Worm (Caenorhabditis elegans) whole organism, young adult: ENCODE results near the gene npp-26.
A peak's percentile ranks its signal among the peaks of the same experiment; 100 is the strongest.

Experiments
- B0019.2 ChIP-seq: fragments of 200-800 bp; sonication (Bioruptor generic); conservative IDR thresholded peaks from 2 replicates; pipeline ENCODE4 v1.3.6; 2022; ENCODE audit warnings: missing genetic modification reagents, missing genetic modification characterization, missing compliant biosample characterization
- B0261.1 ChIP-seq: sonication (generic microtip); optimal IDR thresholded peaks from 2 replicates; lab custom pipeline; 2016; ENCODE audit warnings: mild to moderate bottlenecking, missing genetic modification characterization, moderate library complexity, missing compliant biosample characterization
- F10E7.11 ChIP-seq: sonication (generic microtip); optimal IDR thresholded peaks from 2 replicates; lab custom pipeline; 2017; ENCODE audit warnings: mild to moderate bottlenecking, missing genetic modification characterization, moderate library complexity, missing compliant biosample characterization
- F22D6.2 ChIP-seq: sonication (generic microtip); optimal IDR thresholded peaks from 2 replicates; lab custom pipeline; 2016; ENCODE audit warnings: mild to moderate bottlenecking, missing genetic modification characterization, missing compliant biosample characterization
- F23B12.7 ChIP-seq: sonication (generic microtip); optimal IDR thresholded peaks from 2 replicates; lab custom pipeline; 2017; ENCODE audit warnings: missing genetic modification characterization, mild to moderate bottlenecking, missing compliant biosample characterization, antibody characterized with exemption, moderate library complexity; ENCODE audit not compliant: insufficient read depth
- F49E8.2 ChIP-seq: sonication (generic microtip); optimal IDR thresholded peaks from 3 replicates; lab custom pipeline; 2017; ENCODE audit warnings: missing genetic modification characterization, mild to moderate bottlenecking, missing compliant biosample characterization, antibody characterized with exemption, moderate library complexity; ENCODE audit not compliant: insufficient read depth
- F55B11.4 ChIP-seq: sonication (generic microtip); optimal IDR thresholded peaks from 2 replicates; lab custom pipeline; 2016; ENCODE audit warnings: missing compliant biosample characterization, missing genetic modification characterization, borderline replicate concordance; ENCODE audit not compliant: insufficient read depth
- Y67H2A.10 ChIP-seq: fragments of 200-800 bp; sonication (Bioruptor generic); conservative IDR thresholded peaks from 2 replicates; pipeline ENCODE4 v1.3.6; 2022; ENCODE audit warnings: missing genetic modification reagents, missing genetic modification characterization, missing compliant biosample characterization
- ZK185.1 ChIP-seq: sonication (generic microtip); optimal IDR thresholded peaks from 2 replicates; lab custom pipeline; 2016; ENCODE audit warnings: mild to moderate bottlenecking, missing genetic modification characterization, missing compliant biosample characterization; ENCODE audit not compliant: poor library complexity, severe bottlenecking
- aptf-3 ChIP-seq: fragments of 200-800 bp; sonication (Bioruptor generic); IDR thresholded peaks from 2 replicates; pipeline ENCODE4 v1.3.6; 2022; ENCODE audit warnings: missing genetic modification characterization, missing compliant biosample characterization
- attf-5 ChIP-seq: fragments of 200-800 bp; sonication (Bioruptor generic); optimal IDR thresholded peaks from 2 replicates; lab custom pipeline; 2018; ENCODE audit warnings: mild to moderate bottlenecking, missing genetic modification characterization, missing compliant biosample characterization
- attf-6 ChIP-seq: fragments of 200-800 bp; sonication (Bioruptor generic); IDR thresholded peaks from 2 replicates; pipeline ENCODE4 v1.3.6; 2022; ENCODE audit warnings: missing genetic modification reagents, missing genetic modification characterization, missing compliant biosample characterization
- bed-1 ChIP-seq: fragments of 200-800 bp; sonication (Bioruptor generic); IDR thresholded peaks from 2 replicates; pipeline ENCODE4 v1.3.6; 2022; ENCODE audit warnings: missing genetic modification reagents, missing genetic modification characterization, missing compliant biosample characterization
- bed-2 ChIP-seq: fragments of 200-800 bp; sonication (Bioruptor generic); IDR thresholded peaks from 2 replicates; pipeline ENCODE4 v1.3.6; 2022; ENCODE audit warnings: missing genetic modification reagents, missing genetic modification characterization, missing compliant biosample characterization
- ccch-3 ChIP-seq: fragments of 200-800 bp; sonication (Bioruptor generic); optimal IDR thresholded peaks from 2 replicates; lab custom pipeline; 2018; ENCODE audit warnings: mild to moderate bottlenecking, missing genetic modification characterization, missing compliant biosample characterization
- ceh-27 ChIP-seq: fragments of 200-800 bp; sonication (Bioruptor generic); optimal IDR thresholded peaks from 2 replicates; lab custom pipeline; 2018; ENCODE audit warnings: mild to moderate bottlenecking, missing genetic modification characterization, moderate library complexity, missing compliant biosample characterization
- chd-7 ChIP-seq: sonication (generic microtip); optimal IDR thresholded peaks from 2 replicates; lab custom pipeline; 2016; ENCODE audit warnings: mild to moderate bottlenecking, missing genetic modification characterization, moderate library complexity, missing compliant biosample characterization
- dpl-1 ChIP-seq: fragments of 150-350 bp; optimal IDR thresholded peaks from 2 replicates; lab custom pipeline; 2014; ENCODE audit warnings: missing biosample characterization, missing genetic modification reagents, missing genetic modification characterization
- egrh-3 ChIP-seq: fragments of 200-800 bp; sonication (Bioruptor generic); IDR thresholded peaks from 2 replicates; pipeline ENCODE4 v1.3.6; 2022; ENCODE audit warnings: missing genetic modification reagents, missing genetic modification characterization, missing compliant biosample characterization
- ets-4 ChIP-seq: fragments of 200-800 bp; sonication (Bioruptor generic); optimal IDR thresholded peaks from 2 replicates; lab custom pipeline; 2018; ENCODE audit warnings: mild to moderate bottlenecking, missing genetic modification characterization, missing compliant biosample characterization
- him-1 ChIP-seq: sonication (generic microtip); optimal IDR thresholded peaks from 2 replicates; lab custom pipeline; 2016; ENCODE audit warnings: missing genotype, missing genetic modification reagents, missing genetic modification characterization, missing compliant biosample characterization
- hlh-12 ChIP-seq: sonication (generic microtip); optimal IDR thresholded peaks from 2 replicates; lab custom pipeline; 2016; ENCODE audit warnings: missing genetic modification characterization, missing compliant biosample characterization
- hrde-1 ChIP-seq: sonication (generic microtip); optimal IDR thresholded peaks from 2 replicates; lab custom pipeline; 2016; ENCODE audit warnings: missing genetic modification characterization, mild to moderate bottlenecking, missing compliant biosample characterization, moderate library complexity, missing genotype, missing genetic modification reagents, borderline replicate concordance
- let-607 ChIP-seq, 2 experiments: fragments of 200-800 bp in 1 of 2; sonication (Bioruptor generic) in 1 of 2; sonication (generic microtip) in 1 of 2; optimal IDR thresholded peaks; 2 replicates each; lab custom pipeline; 2016 to 2018; ENCODE audit warnings: mild to moderate bottlenecking in 2 of 2, missing compliant biosample characterization in 2 of 2, missing genetic modification characterization in 2 of 2, moderate library complexity in 2 of 2, missing genotype in 1 of 2
- lin-35 ChIP-seq, 3 experiments: fragments of 150-350 bp in 2 of 3; sonication (generic microtip) in 1 of 3; optimal IDR thresholded peaks; 2 replicates each; lab custom pipeline; 2014 to 2018; ENCODE audit warnings: missing biosample characterization in 3 of 3, missing genetic modification characterization in 3 of 3, missing genetic modification reagents in 3 of 3
- lsl-1 ChIP-seq: fragments of 200-800 bp; sonication (Bioruptor generic); optimal IDR thresholded peaks from 2 replicates; lab custom pipeline; 2018; ENCODE audit warnings: mild to moderate bottlenecking, missing genetic modification characterization, moderate library complexity, missing compliant biosample characterization
- nfya-1 ChIP-seq: sonication (generic microtip); optimal IDR thresholded peaks from 2 replicates; lab custom pipeline; 2017; ENCODE audit warnings: antibody characterized with exemption, missing compliant biosample characterization, missing genetic modification characterization, borderline replicate concordance; ENCODE audit not compliant: insufficient read depth
- nfya-2 ChIP-seq: fragments of 200-800 bp; sonication (Bioruptor generic); IDR thresholded peaks from 2 replicates; pipeline ENCODE4 v1.3.6; 2022; ENCODE audit warnings: missing genetic modification reagents, missing genetic modification characterization, missing compliant biosample characterization
- nfyb-1 ChIP-seq: fragments of 200-800 bp; sonication (Bioruptor generic); IDR thresholded peaks from 2 replicates; pipeline ENCODE4 v1.3.6; 2022; ENCODE audit warnings: missing genetic modification reagents, missing genetic modification characterization, missing compliant biosample characterization
- nhr-27 ChIP-seq: fragments of 200-800 bp; sonication (Bioruptor generic); optimal IDR thresholded peaks from 2 replicates; lab custom pipeline; 2018; ENCODE audit warnings: mild to moderate bottlenecking, missing genetic modification characterization, moderate library complexity, missing compliant biosample characterization
- nhr-80 ChIP-seq: sonication (generic microtip); optimal IDR thresholded peaks from 2 replicates; lab custom pipeline; 2016; ENCODE audit warnings: missing genetic modification characterization, missing compliant biosample characterization
- nhr-90 ChIP-seq: sonication (generic microtip); optimal IDR thresholded peaks from 2 replicates; lab custom pipeline; 2016; ENCODE audit warnings: missing genotype, mild to moderate bottlenecking, missing genetic modification characterization, missing compliant biosample characterization
- pbrm-1 ChIP-seq: fragments of 200-800 bp; sonication (Bioruptor generic); IDR thresholded peaks from 2 replicates; pipeline ENCODE4 v1.3.6; 2022; ENCODE audit warnings: missing genetic modification reagents, missing genetic modification characterization, missing compliant biosample characterization
- rpc-1 ChIP-seq, 2 experiments: fragments of 150-350 bp in 1 of 2; sonication (generic microtip) in 1 of 2; optimal IDR thresholded peaks; 2 replicates each; lab custom pipeline; 2014 to 2018; ENCODE audit warnings: missing biosample characterization in 1 of 2, missing genetic modification characterization in 1 of 2, missing genetic modification reagents in 1 of 2, missing genotype in 1 of 2
- snpc-1.1 ChIP-seq: sonication (generic microtip); optimal IDR thresholded peaks from 2 replicates; lab custom pipeline; 2017; ENCODE audit warnings: missing genetic modification characterization, mild to moderate bottlenecking, missing compliant biosample characterization, antibody characterized with exemption, moderate library complexity, missing genotype, missing genetic modification reagents; ENCODE audit not compliant: insufficient read depth
- snpc-1.3 ChIP-seq: sonication (generic microtip); optimal IDR thresholded peaks from 2 replicates; lab custom pipeline; 2017; ENCODE audit warnings: missing genetic modification characterization, mild to moderate bottlenecking, missing compliant biosample characterization, antibody characterized with exemption, moderate library complexity, missing genotype, missing genetic modification reagents; ENCODE audit not compliant: insufficient read depth
- somi-1 ChIP-seq: fragments of 200-800 bp; sonication (Bioruptor generic); optimal IDR thresholded peaks from 2 replicates; lab custom pipeline; 2018; ENCODE audit warnings: mild to moderate bottlenecking, missing genetic modification characterization, missing compliant biosample characterization
- tbp1 ChIP-seq: fragments of 200-800 bp; sonication (Bioruptor generic); optimal IDR thresholded peaks from 2 replicates; lab custom pipeline; 2018; ENCODE audit warnings: mild to moderate bottlenecking, missing genetic modification characterization, missing compliant biosample characterization
- tlf-1 ChIP-seq: fragments of 200-800 bp; sonication (Bioruptor generic); optimal IDR thresholded peaks from 2 replicates; lab custom pipeline; 2018; ENCODE audit warnings: mild to moderate bottlenecking, missing genetic modification characterization, missing compliant biosample characterization
- xnd-1 ChIP-seq: sonication (generic microtip); optimal IDR thresholded peaks from 2 replicates; lab custom pipeline; 2016; ENCODE audit warnings: missing genotype, missing genetic modification reagents, missing genetic modification characterization, missing compliant biosample characterization
- zfh-2 ChIP-seq: fragments of 200-800 bp; sonication (Bioruptor generic); conservative IDR thresholded peaks from 2 replicates; pipeline ENCODE4 v1.3.6; 2022; ENCODE audit warnings: missing genetic modification reagents, missing genetic modification characterization, missing compliant biosample characterization
- ztf-22 ChIP-seq: fragments of 200-800 bp; sonication (Bioruptor generic); optimal IDR thresholded peaks from 2 replicates; lab custom pipeline; 2018; ENCODE audit warnings: mild to moderate bottlenecking, missing genetic modification characterization, moderate library complexity, missing compliant biosample characterization
- ztf-25 ChIP-seq: fragments of 200-800 bp; sonication (Bioruptor generic); IDR thresholded peaks from 2 replicates; pipeline ENCODE4 v1.3.6; 2022; ENCODE audit warnings: missing genetic modification reagents, missing genetic modification characterization, missing compliant biosample characterization
- ztf-26 ChIP-seq: sonication (generic microtip); optimal IDR thresholded peaks from 2 replicates; lab custom pipeline; 2017; ENCODE audit warnings: missing genetic modification characterization, missing compliant biosample characterization

The npp-26 gene

ce11 chrIV:4749155-4749554 is 15.4 kb upstream of the npp-26 start:
- TF ChIP-seq chd-7 (tag; lab: Kevin White, UChicago) (no peak), ccch-3 (no peak), zfh-2 (GFP tag; lab: Robert Waterston, UW) (peak; percentile 75), nfyb-1 (GFP tag; lab: Robert Waterston, UW) (peak; percentile 5; the same call in 1 of the 2 replicates), aptf-3 (no peak), egrh-3 (GFP tag; lab: Robert Waterston, UW) (0 out of 2 replicates have a peak, but pooled peaks have one; percentile 4), ceh-27 (GFP tag; lab: Kevin White, UChicago) (no peak), B0019.2 (GFP tag; lab: Robert Waterston, UW) (no peak)

DNA sequence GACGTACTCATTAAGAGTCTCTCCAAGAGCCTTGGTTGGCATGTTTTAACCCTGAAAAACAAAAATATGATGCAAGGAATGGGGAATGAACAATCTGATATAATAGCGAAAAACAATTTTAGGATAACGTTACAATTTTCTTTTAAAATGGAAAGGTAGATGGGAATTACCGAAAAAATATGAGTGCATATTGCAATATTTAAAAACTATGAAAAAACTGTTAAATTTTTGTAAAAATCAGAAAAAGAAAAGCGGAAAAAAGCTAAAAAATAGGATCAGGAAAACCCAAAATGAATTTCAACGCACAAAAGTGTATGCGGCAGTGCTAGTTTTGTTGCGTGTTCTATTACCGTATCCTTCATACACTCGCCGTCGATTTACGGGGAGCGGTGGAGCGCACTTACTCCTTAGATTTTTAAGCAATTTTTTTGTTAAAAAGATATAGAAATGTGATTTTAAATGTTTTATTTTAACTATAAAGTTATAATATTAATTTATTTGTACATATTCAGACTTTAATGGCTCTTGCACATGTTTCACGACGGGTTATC is 14.7 kb upstream of the npp-26 start, which contains the start of the genes rpl-20 and Y17G9B.5:
Gene rpl-20 (minus strand): TSS at position 51 of the 551 bp plus-strand sequence.
Gene Y17G9B.5 (plus strand): TSS at position 513 of the 551 bp plus-strand sequence.
- TF ChIP-seq him-1 (tag; lab: Kevin White, UChicago) (peak; percentile 96), zfh-2 (GFP tag; lab: Robert Waterston, UW) (peak; percentile 72), rpc-1 (optimal IDR thresholded peaks at IDR 0.05; lab: Kevin White, UChicago) (peak; percentile 45), rpc-1 (tag; optimal IDR thresholded peaks at IDR 0.05; lab: Kevin White, UChicago) (peak; percentile 14), hrde-1 (tag; lab: Kevin White, UChicago) (peak; percentile 97), xnd-1 (tag; lab: Kevin White, UChicago) (peak; percentile 92), ztf-25 (GFP tag; lab: Robert Waterston, UW) (peak; percentile 88), nhr-27 (tag; lab: Kevin White, UChicago) (peak; percentile 96), tbp1 (GFP tag; lab: Kevin White, UChicago) (peak; percentile 84), nhr-90 (tag; lab: Kevin White, UChicago) (peak; percentile 93), F55B11.4 (tag; lab: Kevin White, UChicago) (no peak), nfya-1 (no peak), snpc-1.3 (tag; lab: Kevin White, UChicago) (peak; percentile 99), dpl-1 (GFP tag; lab: Kevin White, UChicago) (peak; percentile 96), ets-4 (peak; percentile 96), F49E8.2 (tag; lab: Kevin White, UChicago) (peak; percentile 98), B0261.1 (tag; lab: Kevin White, UChicago) (peak; percentile 47), bed-1 (GFP tag; lab: Robert Waterston, UW) (0 out of 2 replicates have a peak, but pooled peaks have one; percentile 85), snpc-1.1 (tag; lab: Kevin White, UChicago) (peak; percentile 92), bed-2 (GFP tag; lab: Robert Waterston, UW) (peak; percentile 94), tlf-1 (GFP tag; lab: Kevin White, UChicago) (peak; percentile 100), F23B12.7 (tag; lab: Kevin White, UChicago) (peak; percentile 99), Y67H2A.10 (GFP tag; lab: Robert Waterston, UW) (peak; percentile 96), ztf-22 (GFP tag; lab: Kevin White, UChicago) (peak; percentile 98), hlh-12 (tag; lab: Kevin White, UChicago) (no peak), let-607 (tag; optimal IDR thresholded peaks at IDR 0.05; lab: Kevin White, UChicago) (peak; percentile 95 to 97), nfya-2 (GFP tag; lab: Robert Waterston, UW) (peak; percentile 95), attf-6 (GFP tag; lab: Robert Waterston, UW) (peak; percentile 94), F22D6.2 (tag; lab: Kevin White, UChicago) (peak; percentile 96), ztf-26 (tag; lab: Kevin White, UChicago) (peak; percentile 100), F10E7.11 (tag; lab: Kevin White, UChicago) (peak; percentile 93), somi-1 (peak; percentile 100), pbrm-1 (peak; percentile 100), ZK185.1 (tag; lab: Kevin White, UChicago) (peak; percentile 99), lin-35 (GFP tag; optimal IDR thresholded peaks at IDR 0.05; lab: Kevin White, UChicago) (peak; percentile 49 to 100 (median 90)), nhr-80 (tag; lab: Kevin White, UChicago) (peak; percentile 99), attf-5 (GFP tag; lab: Kevin White, UChicago) (peak; percentile 100), lsl-1 (GFP tag; lab: Kevin White, UChicago) (peak; percentile 100)
